Worm (Caenorhabditis elegans) whole organism, midembryonic: ENCODE measurements around the gene T08G5.3.

Source experiments
- T22C8.4 ChIP-seq: fragments of 200-800 bp; sonication (Bioruptor generic); IDR thresholded peaks from 2 replicates; pipeline ENCODE4 v1.3.6; 2022; ENCODE audit warnings: missing genetic modification characterization, missing compliant biosample characterization
- cog-1 ChIP-seq: sonication (generic microtip); optimal IDR thresholded peaks from 2 replicates; lab custom pipeline; 2016; ENCODE audit warnings: missing genetic modification characterization, missing compliant biosample characterization
- flt-1 ChIP-seq: fragments of 200-800 bp; sonication (Bioruptor generic); IDR thresholded peaks from 2 replicates; pipeline ENCODE4 v1.3.6; 2022; ENCODE audit warnings: missing genetic modification characterization, missing compliant biosample characterization
- klf-2 ChIP-seq: fragments of 200-800 bp; sonication (Bioruptor generic); conservative IDR thresholded peaks from 2 replicates; pipeline ENCODE4 v1.3.6; 2022; ENCODE audit warnings: missing genetic modification reagents, missing genetic modification characterization, missing compliant biosample characterization
- med-1 ChIP-seq: sonication (generic microtip); optimal IDR thresholded peaks from 2 replicates; lab custom pipeline; 2017; ENCODE audit warnings: missing genetic modification characterization, mild to moderate bottlenecking, missing compliant biosample characterization, antibody characterized with exemption, missing genetic modification reagents; ENCODE audit not compliant: insufficient read depth
- ref-1 ChIP-seq: fragments of 200-800 bp; sonication (Bioruptor generic); conservative IDR thresholded peaks from 2 replicates; pipeline ENCODE4 v1.3.6; 2022; ENCODE audit warnings: missing genetic modification reagents, missing genetic modification characterization, missing compliant biosample characterization
- tab-1 ChIP-seq: fragments of 200-800 bp; sonication (Bioruptor generic); IDR thresholded peaks from 2 replicates; pipeline ENCODE4 v1.3.6; 2022; ENCODE audit warnings: missing genetic modification characterization, missing compliant biosample characterization
- ztf-23 ChIP-seq: fragments of 200-800 bp; sonication (Bioruptor generic); IDR thresholded peaks from 2 replicates; pipeline ENCODE4 v1.3.6; 2022; ENCODE audit warnings: missing genetic modification reagents, missing genetic modification characterization, missing compliant biosample characterization
- ztf-29 ChIP-seq: fragments of 200-800 bp; sonication (Bioruptor generic); IDR thresholded peaks from 2 replicates; pipeline ENCODE4 v1.3.6; 2022; ENCODE audit warnings: missing genetic modification reagents, missing genetic modification characterization, missing compliant biosample characterization

DNA sequence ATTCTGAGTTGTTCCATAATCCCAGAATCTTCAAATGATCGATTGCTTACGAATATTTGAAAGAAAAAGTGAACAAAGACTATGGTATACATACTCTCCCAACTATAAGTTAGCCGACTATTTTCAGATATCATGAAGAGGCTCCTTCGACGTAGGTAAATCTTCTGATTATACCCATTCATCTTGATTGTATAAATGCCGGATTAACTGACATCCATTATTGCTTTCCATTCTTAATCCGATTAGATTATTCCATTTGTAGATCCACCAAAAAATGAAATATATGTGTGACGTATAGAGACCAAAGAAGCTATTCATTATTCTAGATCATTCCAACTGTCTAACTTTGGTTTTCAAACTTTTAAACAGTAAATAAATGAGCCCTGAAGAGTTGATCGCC is 33.8 kb downstream of the T08G5.3 start:
- TF ChIP-seq flt-1 (GFP tag; lab: Robert Waterston, UW) (no peak), cog-1 (no peak), ztf-29 (GFP tag; lab: Robert Waterston, UW) (no peak), klf-2 (GFP tag; lab: Robert Waterston, UW) (no peak), ztf-23 (no peak), med-1 (GFP tag; lab: Kevin White, UChicago) (no peak), ref-1 (no peak), T22C8.4 (GFP tag; lab: Robert Waterston, UW) (no peak), tab-1 (no peak)
